Fruit fly (Drosophila melanogaster) whole organism, embryonic: ENCODE data around the gene CG6067.

Experiments
- Atf-2 ChIP-seq: fragments of 200-800 bp; sonication (Bioruptor generic); optimal IDR thresholded peaks from 2 replicates; lab custom pipeline; 2016; ENCODE audit warnings: missing biosample characterization, missing genetic modification characterization
- BEAF-32 ChIP-seq: fragments of 200-800 bp; sonication (Bioruptor generic); optimal IDR thresholded peaks from 3 replicates; lab custom pipeline; 2017; ENCODE audit warnings: missing biosample characterization, missing genetic modification characterization, mild to moderate bottlenecking, moderate library complexity, missing genetic modification reagents
- BtbVII ChIP-seq: fragments of 200-800 bp; sonication (Bioruptor generic); optimal IDR thresholded peaks from 3 replicates; lab custom pipeline; 2017; ENCODE audit warnings: missing biosample characterization, mild to moderate bottlenecking, missing genetic modification characterization
- CG10431 ChIP-seq: fragments of 200-800 bp; sonication (Bioruptor generic); optimal IDR thresholded peaks from 3 replicates; lab custom pipeline; 2018; ENCODE audit warnings: missing biosample characterization, mild to moderate bottlenecking, missing genetic modification characterization
- CG10979 ChIP-seq: fragments of 200-800 bp; sonication (Bioruptor generic); optimal IDR thresholded peaks from 2 replicates; lab custom pipeline; 2018; ENCODE audit warnings: missing biosample characterization, mild to moderate bottlenecking, missing genetic modification characterization, moderate library complexity
- CG11085 ChIP-seq: fragments of 200-800 bp; sonication (Bioruptor generic); IDR thresholded peaks from 2 replicates; pipeline ENCODE4 v1.3.6; 2022; ENCODE audit warnings: missing biosample characterization, missing genetic modification characterization
- CG12299 ChIP-seq: fragments of 200-800 bp; sonication (Bioruptor generic); optimal IDR thresholded peaks from 2 replicates; lab custom pipeline; 2018; ENCODE audit warnings: missing biosample characterization, mild to moderate bottlenecking, missing genetic modification characterization
- CG12769 ChIP-seq: fragments of 200-800 bp; sonication (Bioruptor generic); optimal IDR thresholded peaks from 2 replicates; lab custom pipeline; 2019; ENCODE audit warnings: missing biosample characterization, mild to moderate bottlenecking, missing genetic modification characterization, moderate library complexity
- CG14050 ChIP-seq: fragments of 200-800 bp; sonication (Bioruptor generic); IDR thresholded peaks from 3 replicates; pipeline ENCODE4 v1.3.6; 2022; ENCODE audit warnings: missing biosample characterization, missing genetic modification characterization
- CG16779 ChIP-seq: fragments of 200-800 bp; sonication (Bioruptor generic); IDR thresholded peaks from 2 replicates; pipeline ENCODE4 v1.3.6; 2022; ENCODE audit warnings: missing biosample characterization, missing genetic modification characterization
- CG18764 ChIP-seq: fragments of 200-800 bp; sonication (Bioruptor generic); optimal IDR thresholded peaks from 3 replicates; lab custom pipeline; 2016; ENCODE audit warnings: missing biosample characterization, missing genetic modification characterization
- CG34376 ChIP-seq: fragments of 200-800 bp; sonication (Bioruptor generic); optimal IDR thresholded peaks from 2 replicates; lab custom pipeline; 2018; ENCODE audit warnings: missing biosample characterization, mild to moderate bottlenecking, missing genetic modification characterization
- CG42726 ChIP-seq: fragments of 200-800 bp; sonication (Bioruptor generic); IDR thresholded peaks from 2 replicates; pipeline ENCODE4 v1.3.6; 2022; ENCODE audit warnings: missing biosample characterization, missing genetic modification characterization; ENCODE audit not compliant: partially characterized antibody
- CG4820 ChIP-seq: fragments of 200-800 bp; sonication (Bioruptor generic); optimal IDR thresholded peaks from 3 replicates; lab custom pipeline; 2016; ENCODE audit warnings: missing biosample characterization, missing genetic modification characterization
- CG4854 ChIP-seq: fragments of 200-800 bp; sonication (Bioruptor generic); optimal IDR thresholded peaks from 2 replicates; lab custom pipeline; 2016; ENCODE audit warnings: missing biosample characterization, missing genetic modification characterization, inconsistent platforms
- CG6765 ChIP-seq: fragments of 200-800 bp; sonication (Bioruptor generic); optimal IDR thresholded peaks from 3 replicates; lab custom pipeline; 2017; ENCODE audit warnings: missing biosample characterization, mild to moderate bottlenecking, missing genetic modification characterization
- Dad ChIP-seq: fragments of 200-800 bp; sonication (Bioruptor generic); optimal IDR thresholded peaks from 3 replicates; lab custom pipeline; 2016; ENCODE audit warnings: missing biosample characterization, missing genetic modification characterization
- Drgx ChIP-seq: fragments of 200-800 bp; sonication (Bioruptor generic); IDR thresholded peaks from 2 replicates; pipeline ENCODE4 v1.3.6; 2022; ENCODE audit warnings: missing biosample characterization, missing genetic modification characterization
- Fer3 ChIP-seq: fragments of 200-800 bp; sonication (Bioruptor generic); optimal IDR thresholded peaks from 2 replicates; lab custom pipeline; 2018; ENCODE audit warnings: missing biosample characterization, mild to moderate bottlenecking, missing genetic modification characterization, moderate library complexity
- HLHmδ ChIP-seq: fragments of 200-800 bp; sonication (Bioruptor generic); optimal IDR thresholded peaks from 2 replicates; lab custom pipeline; 2018; ENCODE audit warnings: missing biosample characterization, mild to moderate bottlenecking, missing genetic modification characterization, moderate library complexity
- HmgD ChIP-seq: fragments of 200-800 bp; sonication (Bioruptor generic); optimal IDR thresholded peaks from 3 replicates; lab custom pipeline; 2016; ENCODE audit warnings: missing biosample characterization, missing genetic modification characterization
- Hmx ChIP-seq: fragments of 200-800 bp; sonication (Bioruptor generic); optimal IDR thresholded peaks from 2 replicates; lab custom pipeline; 2016; ENCODE audit warnings: missing biosample characterization, missing genetic modification characterization
- Lim3 ChIP-seq: fragments of 200-800 bp; sonication (Bioruptor generic); IDR thresholded peaks from 2 replicates; pipeline ENCODE4 v1.3.6; 2022; ENCODE audit warnings: missing biosample characterization, missing genetic modification characterization
- Med ChIP-seq: fragments of 200-800 bp; sonication (Bioruptor generic); peaks from one replicate; lab custom pipeline; 2016; ENCODE audit warnings: missing biosample characterization, missing genetic modification characterization, mild to moderate bottlenecking, inconsistent platforms, moderate library complexity
- NC2α ChIP-seq: fragments of 200-800 bp; sonication (Bioruptor generic); optimal IDR thresholded peaks from 2 replicates; lab custom pipeline; 2016; ENCODE audit warnings: missing biosample characterization, missing genetic modification characterization
- Nf-YC ChIP-seq: fragments of 200-800 bp; optimal IDR thresholded peaks from 3 replicates; lab custom pipeline; 2019; ENCODE audit warnings: missing biosample characterization, mild to moderate bottlenecking, missing genetic modification characterization, moderate library complexity
- NfI ChIP-seq: fragments of 200-800 bp; sonication (Bioruptor generic); optimal IDR thresholded peaks from 3 replicates; lab custom pipeline; 2018; ENCODE audit warnings: missing biosample characterization, mild to moderate bottlenecking, missing genetic modification characterization, moderate library complexity
- Ptx1 ChIP-seq: fragments of 200-800 bp; sonication (Bioruptor generic); IDR thresholded peaks from 2 replicates; pipeline ENCODE4 v1.3.6; 2022; ENCODE audit warnings: missing biosample characterization, missing genetic modification characterization
- Sox102F ChIP-seq: fragments of 200-800 bp; sonication (Bioruptor generic); optimal IDR thresholded peaks from 2 replicates; lab custom pipeline; 2018; ENCODE audit warnings: missing biosample characterization, mild to moderate bottlenecking, missing genetic modification characterization, moderate library complexity
- Trl ChIP-seq, 3 experiments: fragments of >200 bp in 2 of 3; fragments of 200-800 bp in 1 of 3; sonication (Bioruptor generic) in 1 of 3; optimal IDR thresholded peaks; 2 replicates in 1 of 3; 3 replicates in 2 of 3; lab custom pipeline; 2016 to 2017; ENCODE audit warnings: missing biosample characterization in 1 of 3, missing genetic modification characterization in 1 of 3
- Usf ChIP-seq: fragments of 200-800 bp; sonication (Bioruptor generic); optimal IDR thresholded peaks from 2 replicates; lab custom pipeline; 2017; ENCODE audit warnings: missing genotype, missing biosample characterization, missing genetic modification characterization
- al ChIP-seq: fragments of 200-800 bp; sonication (Bioruptor generic); IDR thresholded peaks from 2 replicates; pipeline ENCODE4 v1.3.6; 2022; ENCODE audit warnings: missing biosample characterization, missing genetic modification characterization
- bab2 ChIP-seq: fragments of 200-800 bp; sonication (Bioruptor generic); optimal IDR thresholded peaks from 2 replicates; lab custom pipeline; 2016; ENCODE audit warnings: missing biosample characterization, missing genetic modification characterization
- br ChIP-seq: fragments of >200 bp; optimal IDR thresholded peaks from 2 replicates; lab custom pipeline; 2017
- chm ChIP-seq: fragments of 200-800 bp; sonication (Bioruptor generic); IDR thresholded peaks from 2 replicates; pipeline ENCODE4 v1.3.6; 2022; ENCODE audit warnings: missing biosample characterization, missing genetic modification characterization
- crp ChIP-seq, 2 experiments: fragments of 200-800 bp; sonication (Bioruptor generic); optimal IDR thresholded peaks; 2 replicates in 1 of 2; 3 replicates in 1 of 2; lab custom pipeline; 2017; ENCODE audit warnings: missing biosample characterization in 2 of 2, missing genetic modification characterization in 2 of 2, mild to moderate bottlenecking in 1 of 2, moderate library complexity in 1 of 2
- cwo ChIP-seq: fragments of 200-800 bp; sonication (Bioruptor generic); optimal IDR thresholded peaks from 3 replicates; lab custom pipeline; 2017; ENCODE audit warnings: missing biosample characterization, missing genetic modification characterization, mild to moderate bottlenecking, moderate library complexity, missing genetic modification reagents
- danr ChIP-seq: fragments of 200-800 bp; sonication (Bioruptor generic); IDR thresholded peaks from 2 replicates; pipeline ENCODE4 v1.3.6; 2022; ENCODE audit warnings: missing biosample characterization, missing genetic modification characterization
- dysf ChIP-seq: fragments of 200-800 bp; sonication (Bioruptor generic); IDR thresholded peaks from 3 replicates; pipeline ENCODE4 v1.3.6; 2022; ENCODE audit warnings: missing biosample characterization, missing genetic modification characterization
- gem ChIP-seq: fragments of 200-800 bp; sonication (Bioruptor generic); optimal IDR thresholded peaks from 2 replicates; lab custom pipeline; 2019; ENCODE audit warnings: missing biosample characterization, mild to moderate bottlenecking, missing genetic modification characterization, moderate library complexity
- gfzf ChIP-seq: fragments of 200-800 bp; sonication (Bioruptor generic); optimal IDR thresholded peaks from 2 replicates; lab custom pipeline; 2016; ENCODE audit warnings: missing biosample characterization, mild to moderate bottlenecking, missing genetic modification characterization, moderate library complexity
- grn ChIP-seq: fragments of 200-800 bp; sonication (Bioruptor generic); optimal IDR thresholded peaks from 3 replicates; lab custom pipeline; 2017; ENCODE audit warnings: missing biosample characterization, missing genetic modification characterization
- hth ChIP-seq: fragments of >200 bp; optimal IDR thresholded peaks from 2 replicates; lab custom pipeline; 2017; ENCODE audit warnings: inconsistent platforms
- ind ChIP-seq: fragments of 200-800 bp; sonication (Bioruptor generic); optimal IDR thresholded peaks from 3 replicates; lab custom pipeline; 2016; ENCODE audit warnings: missing biosample characterization, missing genetic modification characterization
- nerfin-1 ChIP-seq: fragments of 200-800 bp; sonication (Bioruptor generic); optimal IDR thresholded peaks from 3 replicates; lab custom pipeline; 2019; ENCODE audit warnings: missing biosample characterization, mild to moderate bottlenecking, missing genetic modification characterization, moderate library complexity
- pfk ChIP-seq: fragments of 200-800 bp; sonication (Bioruptor generic); optimal IDR thresholded peaks from 2 replicates; lab custom pipeline; 2018; ENCODE audit warnings: missing biosample characterization, mild to moderate bottlenecking, missing genetic modification characterization, moderate library complexity
- trem ChIP-seq: fragments of 200-800 bp; optimal IDR thresholded peaks from 3 replicates; lab custom pipeline; 2019; ENCODE audit warnings: missing biosample characterization, mild to moderate bottlenecking, missing genetic modification characterization, moderate library complexity
- unpg ChIP-seq: fragments of 200-800 bp; sonication (Bioruptor generic); optimal IDR thresholded peaks from 3 replicates; lab custom pipeline; 2018; ENCODE audit warnings: missing biosample characterization, mild to moderate bottlenecking, missing genetic modification characterization, moderate library complexity
- vvl ChIP-seq: fragments of 200-800 bp; sonication (Bioruptor generic); IDR thresholded peaks from 2 replicates; pipeline ENCODE4 v1.3.6; 2022; ENCODE audit warnings: missing biosample characterization, missing genetic modification characterization
- zfh2 ChIP-seq: fragments of 200-800 bp; sonication (Bioruptor generic); optimal IDR thresholded peaks from 2 replicates; lab custom pipeline; 2016; ENCODE audit warnings: missing biosample characterization, missing genetic modification characterization

Gene CG6067

DNA sequence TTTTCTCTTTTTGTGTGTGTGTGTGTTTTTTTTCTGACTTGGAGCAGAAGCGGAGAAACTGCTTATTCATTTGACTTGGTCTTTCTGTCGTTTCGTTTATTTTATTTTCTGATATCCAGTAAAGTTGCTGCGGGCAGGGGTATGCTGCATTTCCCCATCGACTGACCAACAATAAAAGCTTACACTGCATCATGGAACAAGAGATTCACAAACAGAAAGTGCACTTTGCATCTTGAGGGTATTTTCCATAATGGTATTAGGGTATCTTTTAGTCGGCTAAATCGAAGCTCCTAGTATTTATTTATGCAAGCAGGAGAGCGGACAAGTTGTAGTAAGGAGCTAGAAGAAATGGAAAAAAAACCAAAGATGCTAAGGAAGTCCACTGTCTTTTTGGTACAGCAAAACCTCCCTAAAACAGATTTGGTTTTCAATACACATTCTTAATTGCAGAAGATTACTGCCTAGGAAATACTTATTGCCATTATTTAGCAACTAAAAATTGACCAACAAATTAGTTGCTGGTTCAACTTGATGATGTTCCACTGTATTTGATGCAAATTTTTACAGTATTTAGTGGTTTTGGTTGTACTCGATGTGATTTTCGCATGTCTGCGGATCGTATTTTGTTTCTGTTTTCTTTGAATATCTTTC is 23.0 kb upstream of the CG6067 start (continued):
- TF ChIP-seq gem, result peak; percentile 21
- no peak for TF ChIP-seq gfzf
- TF ChIP-seq HLHmδ (GFP tag; lab: Kevin White, UChicago), result no peak
- TF ChIP-seq zfh2 (GFP tag; lab: Kevin White, UChicago), result peak; percentile 10
- no peak for TF ChIP-seq NC2α (GFP tag; lab: Kevin White, UChicago)
- TF ChIP-seq cwo, result no peak
- TF ChIP-seq Trl (optimal IDR thresholded peaks at IDR 0.05; lab: Kevin White, UChicago), result no peak
- TF ChIP-seq Trl (GFP tag; optimal IDR thresholded peaks at IDR 0.05; lab: Kevin White, UChicago), result no peak
- peak; percentile 10 for TF ChIP-seq CG12769 (tag; lab: Kevin White, UChicago)
- no peak for TF ChIP-seq bab2 (GFP tag; lab: Kevin White, UChicago)
- 0 out of 2 replicates have a peak, but pooled peaks have one; percentile 19 for TF ChIP-seq vvl
- TF ChIP-seq grn (GFP tag; lab: Kevin White, UChicago), result no peak
- no peak for TF ChIP-seq BtbVII (GFP tag; lab: Kevin White, UChicago)
- TF ChIP-seq Dad (GFP tag; lab: Kevin White, UChicago), result no peak
- no peak for TF ChIP-seq HmgD (GFP tag; lab: Kevin White, UChicago)
- TF ChIP-seq CG12299 (tag; lab: Kevin White, UChicago), result no peak
- TF ChIP-seq dysf, result 0 out of 3 replicates have a peak, but pooled peaks have one; percentile 5
- no peak for TF ChIP-seq BEAF-32 (GFP tag; lab: Kevin White, UChicago)
- TF ChIP-seq Usf (GFP tag; lab: Kevin White, UChicago), result no peak
- TF ChIP-seq chm (GFP tag; lab: Robert Waterston, UW), result no peak
- TF ChIP-seq crp (GFP tag; optimal IDR thresholded peaks at IDR 0.05; lab: Kevin White, UChicago), result no peak
- peak; percentile 30 for TF ChIP-seq Sox102F
- TF ChIP-seq Lim3, result no peak
- TF ChIP-seq Fer3 (tag; lab: Kevin White, UChicago), result no peak
- TF ChIP-seq CG18764 (GFP tag; lab: Kevin White, UChicago), result no peak
- peak; percentile 73 for TF ChIP-seq Med (GFP tag; lab: Kevin White, UChicago)
- TF ChIP-seq br, result no peak
- TF ChIP-seq al (GFP tag; lab: Robert Waterston, UW), result no peak
- TF ChIP-seq CG4820, result no peak
- no peak for TF ChIP-seq pfk (GFP tag; lab: Kevin White, UChicago)
- no peak for TF ChIP-seq Atf-2 (GFP tag; lab: Kevin White, UChicago)
- no peak for TF ChIP-seq CG10979
- TF ChIP-seq CG14050 (GFP tag; lab: Robert Waterston, UW), result no peak
- no peak; the same call in 1 of the 2 replicates for TF ChIP-seq Ptx1 (GFP tag; lab: Robert Waterston, UW)
- TF ChIP-seq hth (lab: Kevin White, UChicago), result no peak
- no peak for TF ChIP-seq CG10431 (GFP tag; lab: Kevin White, UChicago)
- no peak for TF ChIP-seq CG6765 (GFP tag; lab: Kevin White, UChicago)
- no peak for TF ChIP-seq CG16779
- TF ChIP-seq NfI (GFP tag; lab: Kevin White, UChicago), result no peak
- TF ChIP-seq CG4854, result no peak
- TF ChIP-seq Drgx (GFP tag; lab: Robert Waterston, UW), result peak; percentile 82
- TF ChIP-seq trem (tag; lab: Kevin White, UChicago), result no peak
- TF ChIP-seq Nf-YC (tag; lab: Kevin White, UChicago), result no peak
- TF ChIP-seq danr (GFP tag; lab: Robert Waterston, UW), result no peak
- TF ChIP-seq nerfin-1 (tag; lab: Kevin White, UChicago), result no peak
- no peak for TF ChIP-seq ind (GFP tag; lab: Kevin White, UChicago)
- TF ChIP-seq Hmx (GFP tag; lab: Kevin White, UChicago), result no peak
- no peak for TF ChIP-seq unpg (GFP tag; lab: Kevin White, UChicago)
- no peak for TF ChIP-seq CG34376 (GFP tag; lab: Kevin White, UChicago)
- TF ChIP-seq CG42726, result no peak
- no peak for TF ChIP-seq CG11085
